Worm (Caenorhabditis elegans) whole organism, young adult: ENCODE results near the gene srw-33.

Source experiments
- Y56A3A.18 ChIP-seq: fragments of 200-800 bp; sonication (Bioruptor generic); IDR thresholded peaks from 2 replicates; pipeline ENCODE4 v1.3.6; 2022; ENCODE audit warnings: missing genetic modification reagents, missing genetic modification characterization, missing compliant biosample characterization
- ama-1 ChIP-seq, 3 experiments: fragments of 150-350 bp in 1 of 3; sonication (generic microtip) in 2 of 3; optimal IDR thresholded peaks; 2 replicates each; lab custom pipeline; 2014 to 2018; ENCODE audit warnings: missing biosample characterization in 2 of 3, missing genetic modification characterization in 2 of 3, missing genetic modification reagents in 2 of 3
- lag-1 ChIP-seq: fragments of 200-800 bp; sonication (Bioruptor generic); IDR thresholded peaks from 2 replicates; pipeline ENCODE4 v1.3.6; 2022; ENCODE audit warnings: missing genetic modification reagents, missing genetic modification characterization, missing compliant biosample characterization
- madf-8 ChIP-seq: fragments of 200-800 bp; sonication (Bioruptor generic); conservative IDR thresholded peaks from 2 replicates; pipeline ENCODE4 v1.3.6; 2022; ENCODE audit warnings: missing genetic modification reagents, missing genetic modification characterization, missing compliant biosample characterization
- tbp1 ChIP-seq: fragments of 200-800 bp; sonication (Bioruptor generic); optimal IDR thresholded peaks from 2 replicates; lab custom pipeline; 2018; ENCODE audit warnings: mild to moderate bottlenecking, missing genetic modification characterization, missing compliant biosample characterization

- TF ChIP-seq ama-1 (optimal IDR thresholded peaks at IDR 0.05; lab: Kevin White, UChicago) (no peak), ama-1 (GFP tag; optimal IDR thresholded peaks at IDR 0.05; lab: Kevin White, UChicago) (no peak), tbp1 (GFP tag; lab: Kevin White, UChicago) (no peak), madf-8 (no peak), Y56A3A.18 (GFP tag; lab: Robert Waterston, UW) (no peak), lag-1 (GFP tag; lab: Robert Waterston, UW) (no peak)
These were observed 41.2 kb upstream of the srw-33 start, which contains the start of gene str-264 for ce11 chrV:15492518-15492917.
